Fruit fly (Drosophila melanogaster) whole organism: ENCODE results near the gene CG6847.

Source experiments
- CG8478 ChIP-seq: fragments of >200 bp; optimal IDR thresholded peaks from 2 replicates; lab custom pipeline; 2018; ENCODE audit warnings: inconsistent platforms
- Dll ChIP-seq: fragments of >200 bp; optimal IDR thresholded peaks from 2 replicates; lab custom pipeline; 2017
- EcR ChIP-seq, 2 experiments: fragments of >200 bp; optimal IDR thresholded peaks; 2 replicates each; lab custom pipeline; 2017; ENCODE audit warnings: missing biosample characterization in 2 of 2, missing genetic modification characterization in 2 of 2, missing genetic modification reagents in 2 of 2
- pan ChIP-seq: fragments of >200 bp; optimal IDR thresholded peaks from 2 replicates; lab custom pipeline; 2017
- psq ChIP-seq: fragments of >200 bp; optimal IDR thresholded peaks from 2 replicates; lab custom pipeline; 2017
- usp ChIP-seq: fragments of >200 bp; optimal IDR thresholded peaks from 2 replicates; lab custom pipeline; 2017; ENCODE audit warnings: missing biosample characterization, missing genetic modification characterization, mixed read lengths

Gene CG6847

DNA sequence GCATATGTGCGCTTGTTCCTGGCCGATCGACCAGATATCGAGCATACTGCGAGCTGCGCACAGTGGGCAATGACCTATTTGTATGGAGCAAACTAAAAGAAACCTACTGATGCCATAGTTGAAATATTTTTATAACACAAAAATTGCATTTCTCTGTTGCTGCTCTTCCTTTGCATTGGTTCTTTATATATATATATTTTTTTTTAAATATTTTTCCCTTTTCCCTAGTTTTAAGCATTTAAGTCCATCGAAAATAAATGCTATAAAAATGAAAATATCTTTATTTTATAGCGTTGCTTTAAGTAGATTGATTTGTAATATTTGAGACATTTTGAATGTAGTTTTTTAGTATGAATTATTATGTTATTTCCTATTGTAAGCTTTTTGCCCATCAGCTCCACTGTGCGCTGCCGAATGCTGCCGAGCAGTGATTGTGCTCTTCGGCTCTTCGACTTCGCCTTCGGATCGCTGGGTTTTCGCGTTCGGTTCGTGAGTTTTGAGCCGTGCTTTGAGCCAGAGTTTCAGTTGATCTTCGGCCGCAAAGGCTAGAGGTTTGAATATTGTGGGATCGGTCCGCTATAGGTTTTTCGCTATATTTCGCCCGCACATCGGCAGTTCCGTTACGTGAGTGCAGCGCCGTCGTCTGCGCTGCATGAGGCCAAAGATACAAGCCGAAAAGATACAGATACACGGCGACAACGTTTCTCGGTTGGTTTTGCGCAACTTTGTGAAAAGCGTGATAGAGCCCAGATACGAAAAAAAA is at the start of gene CG6847:
CG6847 (plus strand) TSS at position 522 of the 763 bp plus-strand sequence.
- TF ChIP-seq pan (lab: Kevin White, UChicago) (no peak), Dll (lab: Kevin White, UChicago) (no peak), usp (GFP tag; lab: Kevin White, UChicago) (no peak), EcR (GFP tag; optimal IDR thresholded peaks at IDR 0.05; lab: Kevin White, UChicago) (no peak), CG8478 (lab: Kevin White, UChicago) (no peak), psq (lab: Kevin White, UChicago) (no peak)

DNA sequence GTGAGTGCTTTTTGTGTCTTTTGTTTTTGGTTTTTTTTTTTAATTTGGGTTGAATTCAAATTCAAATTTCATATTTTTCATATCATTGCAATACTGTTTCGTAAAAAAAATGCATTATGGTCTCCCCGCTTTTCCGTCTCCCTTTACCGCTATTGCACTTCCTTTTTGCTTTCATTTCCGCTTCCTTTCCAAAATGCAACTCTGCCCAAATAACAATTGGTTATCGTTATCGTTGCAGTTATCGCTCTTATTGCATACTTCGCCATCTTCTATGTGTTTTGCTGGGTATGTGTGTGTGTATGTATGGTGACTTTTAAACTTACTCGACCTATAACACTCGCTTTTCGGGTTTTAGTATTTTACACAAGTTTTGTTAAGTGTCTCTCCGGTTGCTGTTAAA is 46.2 kb upstream of the CG6847 start:
- no peak for TF ChIP-seq pan (lab: Kevin White, UChicago)
- TF ChIP-seq usp (GFP tag; lab: Kevin White, UChicago), result no peak
- TF ChIP-seq EcR (GFP tag; optimal IDR thresholded peaks at IDR 0.05; lab: Kevin White, UChicago), result no peak
- no peak for TF ChIP-seq CG8478 (lab: Kevin White, UChicago)
- no peak for TF ChIP-seq psq (lab: Kevin White, UChicago)
- no peak for TF ChIP-seq Dll (lab: Kevin White, UChicago)

DNA sequence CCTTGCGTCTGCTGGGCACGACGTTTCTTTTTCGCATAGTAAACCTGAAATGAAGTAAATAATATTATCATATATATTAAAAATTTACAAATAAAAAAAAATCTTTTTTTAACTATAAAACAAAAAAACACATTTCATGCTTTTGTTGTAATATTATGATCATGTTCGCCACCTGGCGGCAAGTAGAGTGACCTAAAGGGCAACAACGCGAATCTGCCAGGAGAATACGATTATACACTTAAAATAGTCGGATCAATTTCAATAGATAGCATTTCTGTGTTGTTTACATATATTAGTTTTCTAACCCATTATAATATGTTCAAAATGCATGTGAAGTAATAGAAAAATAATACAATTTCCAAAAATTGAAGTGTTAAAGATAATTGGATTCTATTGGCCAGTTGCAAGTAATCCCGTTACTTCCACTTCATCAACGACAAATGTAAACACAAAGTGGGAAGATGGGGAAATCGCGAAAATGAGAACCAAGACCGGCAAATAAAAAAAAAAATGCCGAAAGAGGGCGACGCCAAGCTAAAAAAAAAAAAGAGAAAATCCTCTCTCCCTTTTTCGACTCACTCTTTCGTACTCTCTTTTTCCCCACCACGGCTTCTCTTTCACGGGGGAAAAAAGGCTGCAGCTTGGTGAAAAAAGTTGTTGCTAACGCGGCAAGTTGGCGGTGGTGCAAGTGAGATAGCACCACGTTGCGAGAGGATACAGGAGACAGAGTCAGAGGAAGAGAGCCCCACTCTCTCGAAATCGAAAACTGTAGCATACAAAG is 40.5 kb upstream of the CG6847 start:
- TF ChIP-seq usp (GFP tag; lab: Kevin White, UChicago), result no peak
- no peak for TF ChIP-seq pan (lab: Kevin White, UChicago)
- no peak for TF ChIP-seq Dll (lab: Kevin White, UChicago)
- TF ChIP-seq EcR (GFP tag; optimal IDR thresholded peaks at IDR 0.05; lab: Kevin White, UChicago), result no peak
- no peak for TF ChIP-seq CG8478 (lab: Kevin White, UChicago)
- TF ChIP-seq psq (lab: Kevin White, UChicago), result no peak

DNA sequence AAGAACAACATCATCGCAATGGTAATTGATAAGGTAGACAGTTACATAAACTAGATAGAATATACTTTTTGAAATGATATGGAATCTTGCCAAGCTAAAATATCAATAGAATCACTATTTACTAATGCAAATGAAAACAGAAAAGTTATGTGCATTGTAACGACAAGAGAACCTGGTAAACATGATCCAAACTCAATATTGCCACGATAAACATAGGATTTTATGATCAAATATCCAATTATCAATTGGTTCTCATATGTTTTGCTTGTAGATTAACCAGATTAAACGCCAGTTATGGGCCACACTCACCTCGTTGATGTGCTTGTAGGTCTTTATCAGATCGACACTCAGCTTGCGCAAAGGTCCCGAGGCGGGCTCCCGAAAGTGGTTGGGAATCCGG is 39.0 kb upstream of the CG6847 start:
- TF ChIP-seq Dll (lab: Kevin White, UChicago) (no peak), CG8478 (lab: Kevin White, UChicago) (no peak), usp (GFP tag; lab: Kevin White, UChicago) (no peak), EcR (GFP tag; optimal IDR thresholded peaks at IDR 0.05; lab: Kevin White, UChicago) (no peak), psq (lab: Kevin White, UChicago) (no peak), pan (lab: Kevin White, UChicago) (no peak)

DNA sequence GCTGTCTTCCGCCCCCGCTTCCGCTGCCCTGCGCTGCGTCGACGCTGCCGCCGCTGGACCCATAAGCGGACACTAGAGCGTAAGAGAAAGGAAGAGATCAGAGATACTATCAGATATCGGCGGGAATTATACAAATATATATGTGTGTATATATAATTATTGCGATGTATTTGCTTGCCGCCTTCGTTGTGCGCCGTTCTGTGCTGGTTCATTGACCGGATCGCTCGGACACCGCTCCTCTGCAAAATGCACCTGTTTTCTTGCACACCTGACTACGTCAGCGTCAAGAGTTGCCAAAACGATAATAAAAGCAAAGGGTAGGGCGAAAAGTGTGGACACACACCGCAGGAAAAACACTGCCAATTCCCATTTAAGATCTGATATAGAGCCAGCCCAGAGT is 37.9 kb upstream of the CG6847 start:
- TF ChIP-seq usp (GFP tag; lab: Kevin White, UChicago) (no peak), CG8478 (lab: Kevin White, UChicago) (no peak), EcR (GFP tag; optimal IDR thresholded peaks at IDR 0.05; lab: Kevin White, UChicago) (peak in 1 of 2 experiments; percentile 55), Dll (lab: Kevin White, UChicago) (no peak), pan (lab: Kevin White, UChicago) (no peak), psq (lab: Kevin White, UChicago) (no peak)

DNA sequence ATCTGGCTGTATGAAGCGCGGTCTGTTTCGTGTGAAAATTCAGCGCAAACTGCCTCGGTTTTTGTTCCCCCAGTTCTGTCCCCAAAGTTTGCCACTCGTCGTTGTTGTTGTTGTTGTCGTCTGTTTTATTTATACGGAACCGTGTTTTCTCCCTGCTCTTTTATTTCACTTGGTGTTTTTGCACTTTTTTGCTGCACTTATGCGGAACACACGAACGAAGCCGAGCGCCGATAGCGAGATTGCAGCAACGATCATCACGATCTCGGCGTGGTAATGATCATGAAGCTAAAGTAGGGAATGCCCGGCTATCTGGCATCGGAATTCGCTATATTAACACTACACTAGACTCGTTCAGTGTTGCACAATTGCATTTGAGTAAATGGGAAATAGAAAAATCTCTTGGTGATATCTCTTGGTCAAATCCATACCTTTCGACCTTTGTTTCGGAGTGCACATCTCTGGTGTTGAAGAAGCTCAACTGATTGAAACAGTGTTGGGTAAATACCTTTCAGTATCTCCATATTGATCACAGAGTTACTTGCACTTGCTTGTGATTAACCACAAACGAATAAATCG is 36.2 kb upstream of the CG6847 start:
- TF ChIP-seq CG8478 (lab: Kevin White, UChicago) (no peak), EcR (GFP tag; optimal IDR thresholded peaks at IDR 0.05; lab: Kevin White, UChicago) (no peak), usp (GFP tag; lab: Kevin White, UChicago) (no peak), psq (lab: Kevin White, UChicago) (no peak), pan (lab: Kevin White, UChicago) (peak; percentile 54), Dll (lab: Kevin White, UChicago) (no peak)

DNA sequence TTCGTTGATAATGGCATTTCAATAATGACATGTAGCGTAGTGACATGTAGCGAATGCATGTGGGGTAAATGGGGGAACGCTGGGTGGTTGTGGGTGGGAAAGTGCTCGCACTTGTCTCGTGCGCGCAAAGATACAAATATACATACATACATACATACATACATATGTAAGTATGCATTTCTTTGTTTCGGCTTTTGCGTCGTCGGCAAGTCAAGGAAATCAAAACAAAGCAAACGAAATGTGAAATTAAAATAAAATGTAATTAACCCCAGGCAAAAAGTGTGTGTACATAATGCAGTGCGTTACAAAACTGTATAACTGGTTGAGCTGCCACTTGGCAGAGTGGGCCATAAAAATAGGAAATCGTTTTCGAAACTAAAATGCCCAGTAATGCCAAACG is 35.6 kb upstream of the CG6847 start:
- TF ChIP-seq Dll (lab: Kevin White, UChicago) (no peak), EcR (GFP tag; optimal IDR thresholded peaks at IDR 0.05; lab: Kevin White, UChicago) (no peak), CG8478 (lab: Kevin White, UChicago) (no peak), pan (lab: Kevin White, UChicago) (no peak), usp (GFP tag; lab: Kevin White, UChicago) (no peak), psq (lab: Kevin White, UChicago) (no peak)

DNA sequence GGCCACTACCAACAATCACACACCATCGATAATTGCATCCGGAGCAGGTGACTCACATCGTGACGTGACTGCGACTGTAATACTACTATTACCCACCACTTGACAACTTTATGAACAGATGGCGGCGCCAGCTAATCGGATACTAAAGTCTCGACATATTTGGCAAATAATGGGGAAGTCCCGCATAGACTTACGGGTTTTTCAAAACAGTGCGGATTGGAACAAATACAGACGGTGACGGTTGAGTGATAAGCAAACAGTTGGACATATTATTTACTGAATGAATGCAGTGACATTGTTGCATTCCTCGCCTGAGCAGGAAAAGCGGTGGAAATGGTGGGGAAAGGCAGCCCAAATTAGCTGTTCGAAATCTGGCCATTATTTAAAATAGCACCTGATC is 34.7 kb upstream of the CG6847 start:
- TF ChIP-seq psq (lab: Kevin White, UChicago) (no peak), EcR (GFP tag; optimal IDR thresholded peaks at IDR 0.05; lab: Kevin White, UChicago) (no peak), Dll (lab: Kevin White, UChicago) (no peak), usp (GFP tag; lab: Kevin White, UChicago) (no peak), CG8478 (lab: Kevin White, UChicago) (no peak)

DNA sequence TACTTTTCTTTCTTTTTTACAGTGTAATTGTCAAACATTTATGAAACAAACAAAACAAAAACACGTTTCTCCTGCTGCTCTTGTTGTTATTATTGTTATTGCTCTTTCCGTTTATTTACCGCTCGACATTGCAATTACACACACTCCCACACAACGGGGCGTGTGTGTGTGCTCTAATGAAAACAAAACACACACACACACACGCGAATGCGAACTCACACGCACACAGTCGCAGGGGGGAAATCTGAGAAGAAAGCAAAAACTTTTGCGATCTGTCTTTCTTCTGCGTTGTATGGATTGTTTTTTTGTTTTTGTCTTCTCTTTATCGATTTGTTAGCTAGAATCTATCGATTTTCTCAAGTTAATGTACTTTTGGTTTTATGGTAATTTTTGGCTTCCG is 33.3 kb upstream of the CG6847 start:
- TF ChIP-seq psq (lab: Kevin White, UChicago), result no peak
- no peak for TF ChIP-seq EcR (GFP tag; optimal IDR thresholded peaks at IDR 0.05; lab: Kevin White, UChicago)
- no peak for TF ChIP-seq pan (lab: Kevin White, UChicago)
- no peak for TF ChIP-seq usp (GFP tag; lab: Kevin White, UChicago)
- TF ChIP-seq CG8478 (lab: Kevin White, UChicago), result no peak
- TF ChIP-seq Dll (lab: Kevin White, UChicago), result no peak

DNA sequence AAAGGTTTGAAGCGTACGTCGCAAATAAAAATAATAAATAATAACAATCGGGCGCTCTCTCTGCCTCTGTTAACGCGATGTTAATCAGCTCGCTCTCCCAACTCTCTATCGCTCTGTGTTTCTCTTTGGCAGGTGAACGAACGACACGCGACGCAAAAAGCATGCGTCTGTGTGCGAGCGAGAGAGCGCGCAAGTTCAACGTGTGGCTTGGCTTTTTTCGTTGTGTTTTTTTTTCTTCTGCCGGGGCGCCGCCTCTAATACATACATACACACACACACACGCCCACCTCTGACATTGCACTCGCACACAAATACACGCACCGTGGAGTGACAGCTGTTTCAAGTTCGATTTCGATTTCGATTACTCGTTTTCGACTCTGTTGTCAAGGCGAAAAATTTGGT is 32.6 kb upstream of the CG6847 start:
- TF ChIP-seq CG8478 (lab: Kevin White, UChicago) (no peak), Dll (lab: Kevin White, UChicago) (peak; percentile 51), psq (lab: Kevin White, UChicago) (no peak), pan (lab: Kevin White, UChicago) (no peak), EcR (GFP tag; optimal IDR thresholded peaks at IDR 0.05; lab: Kevin White, UChicago) (peak; percentile 65 to 89), usp (GFP tag; lab: Kevin White, UChicago) (no peak)
